Fruit fly (Drosophila melanogaster) ovary, adult (tissue): ENCODE measurements around the gene Rh6.

Source experiments
- CG17801 ChIP-seq: fragments of 200-800 bp; optimal IDR thresholded peaks from 2 replicates; lab custom pipeline; 2019; ENCODE audit warnings: missing biosample characterization, mild to moderate bottlenecking, missing genetic modification characterization, moderate library complexity; ENCODE audit not compliant: partially characterized antibody

Rh6 gene

dm6 chr3R:15467991-15468764, 14.8 kb upstream of the Rh6 start:
- TF ChIP-seq CG17801 = no peak

DNA sequence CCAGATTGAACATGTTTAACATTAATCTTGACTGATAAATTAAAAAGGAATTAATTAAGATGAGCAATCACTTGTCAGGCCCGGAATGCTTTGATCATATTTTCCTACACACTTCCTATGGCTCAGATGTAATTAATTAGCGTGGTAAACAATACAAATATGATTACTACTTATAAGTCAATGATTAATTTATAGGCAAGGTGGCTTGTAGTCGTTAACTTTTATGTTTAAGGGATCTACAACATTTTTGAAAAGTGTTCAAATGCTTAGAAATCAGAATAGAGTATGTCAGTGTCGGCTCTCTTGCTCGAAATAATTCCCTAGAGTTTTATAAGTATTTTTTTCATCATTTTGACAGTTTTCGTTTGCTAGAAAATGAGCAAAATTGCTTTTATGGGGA, 11.2 kb upstream of the Rh6 start:
- no peak for TF ChIP-seq CG17801

- peak; percentile 95 for TF ChIP-seq CG17801
Observed at dm6 chr3R:15472753-15473212, 10.2 kb upstream of the Rh6 start.

DNA sequence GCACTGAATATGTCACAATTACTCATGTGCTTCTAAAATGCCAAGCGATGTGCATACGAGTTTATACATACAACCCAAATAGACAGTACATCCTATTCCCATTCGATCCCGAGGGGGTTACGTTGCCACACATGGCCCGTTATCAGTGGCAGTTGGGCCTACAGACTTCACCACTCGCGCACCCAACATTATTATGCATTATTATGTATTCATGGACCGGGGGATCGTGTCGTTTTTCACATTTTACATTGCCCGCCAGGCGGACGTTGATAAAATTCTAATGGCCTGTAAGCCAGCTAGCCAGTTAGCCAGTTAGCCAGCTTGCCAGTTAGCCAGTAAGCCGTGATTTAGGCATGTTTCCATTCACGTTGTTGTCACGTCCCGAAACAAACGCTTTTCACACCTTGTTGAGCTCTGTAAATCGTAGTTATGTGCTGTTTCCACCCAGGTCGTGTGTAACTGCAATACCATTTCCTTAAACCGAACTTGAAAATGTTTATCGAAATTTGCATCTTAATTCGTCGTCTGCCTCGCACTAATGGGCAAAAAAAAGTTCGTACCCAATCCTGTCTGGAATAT, 9.5 kb upstream of the Rh6 start:
- TF ChIP-seq CG17801 = no peak

DNA sequence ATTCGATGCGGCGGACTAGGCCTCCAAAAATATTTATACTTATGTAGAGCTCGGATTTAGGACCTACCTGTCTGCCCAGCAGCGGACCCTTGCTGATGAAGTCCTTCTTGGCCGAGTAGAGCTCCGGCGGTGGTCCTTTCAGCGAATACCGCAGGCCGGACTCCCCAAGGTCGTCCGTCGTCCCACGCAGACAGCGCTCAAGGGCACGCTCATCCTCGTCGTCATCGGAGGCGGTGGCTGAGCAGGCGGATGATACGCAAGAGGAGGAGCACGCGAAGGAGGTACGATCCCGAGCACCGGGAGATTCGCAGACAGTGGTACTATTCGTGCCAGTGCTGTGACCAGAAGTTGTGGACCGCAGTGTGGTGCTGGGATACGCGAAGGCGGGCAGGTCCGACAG, 8.1 kb upstream of the Rh6 start:
- no peak for TF ChIP-seq CG17801

dm6 chr3R:15475973-15476692, 6.8 kb upstream of the Rh6 start, which contains the start of gene AdamTS-A:
TSS of gene AdamTS-A (minus strand) at chr3R:15476193.
- TF ChIP-seq CG17801 = no peak

- no peak for TF ChIP-seq CG17801
Observed at dm6 chr3R:15480068-15480467, 2.9 kb upstream of the Rh6 start.

DNA sequence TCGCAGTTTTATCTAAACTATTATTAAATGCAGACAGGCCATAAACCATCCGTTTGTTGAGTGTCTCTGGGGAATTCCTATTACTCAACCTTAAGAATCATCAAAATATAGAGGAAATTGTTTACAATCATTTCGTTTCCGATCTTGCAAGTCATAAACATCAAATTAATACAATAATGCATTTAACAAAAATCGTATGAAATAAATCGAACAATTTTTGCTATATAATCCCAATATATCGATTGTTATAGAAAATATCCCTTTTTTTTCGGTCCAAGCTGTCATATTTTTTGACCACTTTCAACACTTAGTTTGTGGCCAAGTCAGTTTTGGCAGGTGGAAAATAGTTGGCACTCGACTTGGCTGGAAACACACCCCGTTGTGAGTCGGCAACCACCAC, 1.4 kb upstream of the Rh6 start, which contains the start of gene B9d1:
TSS of gene B9d1 (plus strand) at position 301 of the 400 bp plus-strand sequence.
- no peak for TF ChIP-seq CG17801

dm6 chr3R:15485296-15485695, 2.3 kb downstream of the Rh6 start, which contains the start of gene Trissin:
TSS of gene Trissin (minus strand) at chr3R:15485396.
- TF ChIP-seq CG17801 = no peak

DNA sequence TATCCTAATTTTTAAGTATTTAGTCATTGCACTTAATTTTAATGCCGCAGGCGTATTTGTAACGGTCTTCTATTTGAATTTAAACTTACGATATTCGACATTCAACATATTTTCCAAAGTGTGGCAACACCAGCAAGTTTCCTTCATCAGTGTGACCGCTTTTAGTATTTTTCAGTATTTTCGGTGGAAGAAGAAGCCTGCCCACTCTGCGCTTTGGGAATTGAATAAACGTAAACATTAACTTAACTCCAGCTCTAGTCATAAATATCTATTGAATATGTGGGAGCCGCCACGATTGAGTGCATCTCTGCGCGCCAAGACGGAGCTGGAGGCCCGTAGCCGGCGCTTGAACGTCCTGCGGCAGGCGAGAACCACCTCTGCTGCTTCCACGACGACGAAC, 2.9 kb downstream of the Rh6 start, which contains the start of gene obe:
TSS of gene obe (plus strand) at position 185 of the 400 bp plus-strand sequence.
- TF ChIP-seq CG17801 = no peak

DNA sequence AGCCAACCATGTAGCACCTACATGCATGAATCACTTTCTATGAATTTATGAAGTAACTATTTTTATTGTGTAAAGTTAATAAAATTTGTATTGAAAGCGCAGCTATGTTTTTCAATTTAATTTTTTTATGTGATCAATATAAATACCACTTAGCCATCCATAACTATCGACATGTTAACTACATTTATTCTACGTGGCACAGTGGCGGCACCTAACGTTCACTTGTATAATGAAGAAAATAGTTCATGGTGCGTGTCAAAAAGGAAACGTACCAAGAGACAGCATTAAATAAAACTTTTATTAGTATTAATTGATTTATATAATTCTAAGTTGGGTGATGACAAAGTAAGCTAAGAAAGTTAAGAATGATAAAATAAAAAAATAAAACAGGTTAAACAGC, 10.3 kb downstream of the Rh6 start:
- TF ChIP-seq CG17801 = no peak

- no peak for TF ChIP-seq CG17801
Observed at dm6 chr3R:15494302-15494701, 11.3 kb downstream of the Rh6 start, which contains the start of gene maca. TSS of gene maca (plus strand) at chr3R:15494602.

dm6 chr3R:15507760-15508159, 24.8 kb downstream of the Rh6 start:
- TF ChIP-seq CG17801 = no peak

DNA sequence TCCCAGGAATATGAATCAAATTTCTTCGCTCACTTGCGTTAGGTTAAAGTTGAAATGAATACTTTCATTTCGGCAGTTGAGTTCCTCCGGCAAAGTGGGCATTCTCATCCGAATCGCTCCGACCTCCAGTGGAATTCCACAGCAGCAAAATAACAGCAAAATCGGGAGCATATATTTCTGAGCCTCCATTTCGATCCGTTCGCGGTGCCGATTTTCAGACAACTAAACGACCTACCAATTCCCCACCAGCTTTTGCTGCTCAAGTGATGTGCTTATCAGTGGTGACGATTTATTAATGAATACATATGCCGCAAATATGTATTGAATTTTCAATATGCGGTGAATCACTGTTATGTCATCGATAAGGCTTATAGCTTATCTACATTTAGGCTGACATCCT, 25.7 kb downstream of the Rh6 start, which contains the start of gene CG44014:
TSS of gene CG44014 (minus strand) at position 256 of the 400 bp plus-strand sequence.
- no peak for TF ChIP-seq CG17801

DNA sequence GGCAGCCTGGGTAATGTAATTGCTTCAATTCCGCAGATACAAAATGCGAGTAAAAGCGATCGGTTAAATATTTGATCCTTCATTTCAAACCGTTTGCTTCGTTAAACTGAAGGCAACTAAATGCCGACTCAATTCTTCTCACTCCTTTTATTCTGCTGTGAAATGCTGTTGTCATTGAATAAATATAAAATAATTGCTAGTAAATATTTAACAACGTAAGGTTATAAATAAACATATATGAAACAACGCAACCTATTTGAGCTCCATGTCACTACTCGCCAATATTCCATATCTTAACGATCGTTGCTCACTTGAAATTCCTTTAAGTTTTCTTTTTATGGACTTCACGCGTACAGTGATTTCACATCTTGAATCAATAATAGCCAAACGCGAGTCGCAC, 26.9 kb downstream of the Rh6 start, which contains the start of gene CG44013:
TSS of gene CG44013 (minus strand) at position 101 of the 400 bp plus-strand sequence.
- TF ChIP-seq CG17801 = no peak

DNA sequence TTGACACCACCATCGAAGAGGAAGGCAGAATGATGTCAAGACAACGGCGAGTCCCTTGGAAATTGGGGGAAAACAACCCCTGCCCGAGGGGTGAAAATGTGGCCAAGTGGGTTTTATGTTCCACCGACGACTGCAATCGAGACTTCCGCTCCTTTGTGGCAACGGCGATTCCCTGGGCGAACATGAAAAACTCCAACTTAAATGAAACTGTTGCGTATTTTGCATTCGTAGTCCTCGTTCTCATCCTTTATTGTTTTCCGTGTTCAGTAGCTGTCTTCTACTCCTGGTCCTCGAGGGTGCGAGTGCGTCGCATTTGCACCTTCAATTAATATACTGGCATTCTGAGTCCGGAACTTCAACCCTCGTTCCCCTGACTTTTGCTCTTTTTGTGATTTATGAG, 29.3 kb downstream of the Rh6 start:
- TF ChIP-seq CG17801 = no peak

DNA sequence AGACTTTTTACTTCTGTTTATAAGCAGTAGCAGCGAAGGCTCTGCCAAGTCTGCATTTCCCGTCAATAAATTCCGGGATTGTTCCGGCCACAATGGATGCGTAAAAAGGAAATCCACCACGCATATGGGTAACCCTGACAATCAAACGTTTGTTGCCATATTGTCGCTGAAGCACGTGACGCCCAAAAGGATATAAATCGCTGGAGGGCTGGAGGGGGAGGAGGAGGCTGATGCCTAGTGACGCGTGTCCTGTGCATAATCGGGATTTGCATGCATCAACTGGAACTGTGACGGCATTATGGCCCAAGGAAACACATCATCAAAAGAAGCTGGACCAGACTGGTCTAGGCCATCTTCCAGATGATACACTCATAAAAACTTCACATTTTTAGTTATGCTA, 30.2 kb downstream of the Rh6 start:
- no peak for TF ChIP-seq CG17801
